Worm (Caenorhabditis elegans) whole organism, L1 larva: ENCODE results near the gene C11H1.5.

Source experiments
- ama-1 ChIP-seq: fragments of 150-350 bp; optimal IDR thresholded peaks from 2 replicates; lab custom pipeline; 2014
- efl-1 ChIP-seq, 4 experiments: fragments of 150-350 bp; optimal IDR thresholded peaks in 3 of 4; peaks in 1 of 4; 1 replicate in 1 of 4; 2 replicates in 3 of 4; lab custom pipeline; 2014; ENCODE audit warnings: missing biosample characterization in 2 of 4, missing genetic modification characterization in 2 of 4, missing genetic modification reagents in 2 of 4
- lin-13 ChIP-seq: fragments of 150-350 bp; optimal IDR thresholded peaks from 2 replicates; lab custom pipeline; 2014; ENCODE audit warnings: missing biosample characterization, missing genetic modification reagents, missing genetic modification characterization
- lin-15B ChIP-seq: fragments of 150-350 bp; sonication (generic microtip); optimal IDR thresholded peaks from 3 replicates; lab custom pipeline; 2014; ENCODE audit warnings: missing biosample characterization, missing genetic modification characterization
- lin-39 ChIP-seq: fragments of 150-350 bp; optimal IDR thresholded peaks from 2 replicates; lab custom pipeline; 2014; ENCODE audit warnings: missing biosample characterization, missing genetic modification reagents, missing genetic modification characterization
- nhr-12 ChIP-seq: sonication (generic microtip); optimal IDR thresholded peaks from 2 replicates; lab custom pipeline; 2017; ENCODE audit warnings: missing biosample characterization, missing genetic modification characterization
- nhr-77 ChIP-seq: fragments of 150-350 bp; optimal IDR thresholded peaks from 2 replicates; lab custom pipeline; 2014; ENCODE audit warnings: missing biosample characterization, missing genetic modification characterization
- tlp-1 ChIP-seq: fragments of 150-350 bp; optimal IDR thresholded peaks from 2 replicates; lab custom pipeline; 2014; ENCODE audit warnings: missing biosample characterization, missing genetic modification characterization

ce11 chrX:14313627-14314026, 10.6 kb upstream of the C11H1.5 start, which contains the start of gene prx-1:
- no peak for TF ChIP-seq nhr-77 (tag; lab: Kevin White, UChicago)
- TF ChIP-seq ama-1 (lab: Kevin White, UChicago): no peak
- no peak for TF ChIP-seq tlp-1 (tag; lab: Kevin White, UChicago)
- TF ChIP-seq lin-15B (tag; lab: Kevin White, UChicago): no peak
- TF ChIP-seq efl-1 (optimal IDR thresholded peaks at IDR 0.05; lab: Kevin White, UChicago): no peak
- no peak for TF ChIP-seq efl-1 (GFP tag; optimal IDR thresholded peaks at IDR 0.05 in 1 of 2; lab: Kevin White, UChicago)
- no peak for TF ChIP-seq nhr-12
- no peak for TF ChIP-seq lin-39 (tag; lab: Kevin White, UChicago)
- no peak for TF ChIP-seq lin-13 (GFP tag; lab: Kevin White, UChicago)
